Worm (Caenorhabditis elegans) whole organism, early embryonic: ENCODE results near the gene T05C3.2.

Experiments used
- B0310.2 ChIP-seq: sonication (generic microtip); optimal IDR thresholded peaks from 2 replicates; lab custom pipeline; 2016; ENCODE audit warnings: mild to moderate bottlenecking, missing genetic modification characterization, missing compliant biosample characterization
- F13C5.2 ChIP-seq: sonication (generic microtip); optimal IDR thresholded peaks from 2 replicates; lab custom pipeline; 2017; ENCODE audit warnings: mild to moderate bottlenecking, missing genetic modification characterization, inconsistent platforms, missing compliant biosample characterization
- aly-1 ChIP-seq: sonication (generic microtip); optimal IDR thresholded peaks from 2 replicates; lab custom pipeline; 2016; ENCODE audit warnings: missing genetic modification characterization, missing compliant biosample characterization
- ama-1 ChIP-seq: fragments of 150-350 bp; optimal IDR thresholded peaks from 2 replicates; lab custom pipeline; 2014
- ceh-13 ChIP-seq: fragments of 200-800 bp; sonication (Bioruptor generic); optimal IDR thresholded peaks from 2 replicates; lab custom pipeline; 2018; ENCODE audit warnings: mild to moderate bottlenecking, missing genetic modification characterization, missing compliant biosample characterization
- ceh-36 ChIP-seq: sonication (generic microtip); optimal IDR thresholded peaks from 2 replicates; lab custom pipeline; 2016; ENCODE audit warnings: missing genetic modification characterization, inconsistent platforms, missing compliant biosample characterization
- ets-7 ChIP-seq: sonication (generic microtip); optimal IDR thresholded peaks from 2 replicates; lab custom pipeline; 2016; ENCODE audit warnings: missing genotype, missing genetic modification characterization, missing compliant biosample characterization
- flt-1 ChIP-seq: fragments of 200-800 bp; sonication (Bioruptor generic); IDR thresholded peaks from 2 replicates; pipeline ENCODE4 v1.3.6; 2022; ENCODE audit warnings: missing genetic modification characterization, missing compliant biosample characterization
- hmbx-1 ChIP-seq: sonication (generic microtip); optimal IDR thresholded peaks from 2 replicates; lab custom pipeline; 2016; ENCODE audit warnings: mild to moderate bottlenecking, missing genetic modification characterization, missing compliant biosample characterization
- hmg-4 ChIP-seq: fragments of 200-800 bp; sonication (Bioruptor generic); optimal IDR thresholded peaks from 2 replicates; lab custom pipeline; 2018; ENCODE audit warnings: mild to moderate bottlenecking, missing genetic modification characterization, missing compliant biosample characterization
- hnd-1 ChIP-seq: sonication (generic microtip); optimal IDR thresholded peaks from 2 replicates; lab custom pipeline; 2016; ENCODE audit warnings: missing genetic modification characterization, missing compliant biosample characterization
- pes-1 ChIP-seq: fragments of 200-800 bp; sonication (Bioruptor generic); IDR thresholded peaks from 2 replicates; pipeline ENCODE4 v1.3.6; 2022; ENCODE audit warnings: missing genetic modification reagents, missing genetic modification characterization, missing compliant biosample characterization
- scrt-1 ChIP-seq: fragments of 200-800 bp; sonication (Bioruptor generic); IDR thresholded peaks from 2 replicates; pipeline ENCODE4 v1.3.6; 2022; ENCODE audit warnings: missing genetic modification characterization, missing compliant biosample characterization
- sea-1 ChIP-seq: fragments of 200-800 bp; sonication (Bioruptor generic); conservative IDR thresholded peaks from 2 replicates; pipeline ENCODE4 v1.3.6; 2022; ENCODE audit warnings: missing genetic modification characterization, missing compliant biosample characterization
- tbx-11 ChIP-seq: fragments of 200-800 bp; sonication (Bioruptor generic); IDR thresholded peaks from 2 replicates; pipeline ENCODE4 v1.3.6; 2022; ENCODE audit warnings: missing genetic modification characterization, missing compliant biosample characterization
- tbx-37 ChIP-seq: fragments of 200-800 bp; sonication (Bioruptor generic); conservative IDR thresholded peaks from 2 replicates; pipeline ENCODE4 v1.3.6; 2022; ENCODE audit warnings: missing genetic modification reagents, missing genetic modification characterization, missing compliant biosample characterization
- tra-4 ChIP-seq: sonication (generic microtip); optimal IDR thresholded peaks from 2 replicates; lab custom pipeline; 2017; ENCODE audit warnings: missing genetic modification characterization, missing compliant biosample characterization

T05C3.2 gene

ce11 chrV:5548051-5548450 is 54.5 kb downstream of the T05C3.2 start, which contains the start of gene ugt-48:
ugt-48 (minus strand) TSS chrV:5548062.
- TF ChIP-seq F13C5.2, result no peak
- no peak for TF ChIP-seq tbx-11 (GFP tag; lab: Robert Waterston, UW)
- TF ChIP-seq hmg-4 (GFP tag; lab: Kevin White, UChicago), result no peak
- no peak for TF ChIP-seq flt-1 (GFP tag; lab: Robert Waterston, UW)
- TF ChIP-seq aly-1 (tag; lab: Kevin White, UChicago), result no peak
- no peak for TF ChIP-seq sea-1 (GFP tag; lab: Robert Waterston, UW)
- TF ChIP-seq hmbx-1 (tag; lab: Kevin White, UChicago), result no peak
- TF ChIP-seq hnd-1 (tag; lab: Kevin White, UChicago), result no peak
- TF ChIP-seq tra-4 (tag; lab: Kevin White, UChicago), result no peak
- TF ChIP-seq tbx-37 (GFP tag; lab: Robert Waterston, UW), result no peak
- no peak for TF ChIP-seq ets-7 (tag; lab: Kevin White, UChicago)
- no peak for TF ChIP-seq scrt-1 (GFP tag; lab: Robert Waterston, UW)
- no peak for TF ChIP-seq ceh-13 (GFP tag; lab: Kevin White, UChicago)
- no peak for TF ChIP-seq B0310.2 (tag; lab: Kevin White, UChicago)
- TF ChIP-seq ceh-36 (tag; lab: Kevin White, UChicago), result no peak
- TF ChIP-seq ama-1 (lab: Kevin White, UChicago), result no peak
- no peak for TF ChIP-seq pes-1 (GFP tag; lab: Robert Waterston, UW)

ce11 chrV:5548497-5548896 is 55.0 kb downstream of the T05C3.2 start:
- TF ChIP-seq pes-1 (GFP tag; lab: Robert Waterston, UW), result no peak
- TF ChIP-seq tbx-11 (GFP tag; lab: Robert Waterston, UW), result no peak
- no peak for TF ChIP-seq aly-1 (tag; lab: Kevin White, UChicago)
- no peak for TF ChIP-seq scrt-1 (GFP tag; lab: Robert Waterston, UW)
- TF ChIP-seq ama-1 (lab: Kevin White, UChicago), result no peak
- no peak for TF ChIP-seq tra-4 (tag; lab: Kevin White, UChicago)
- TF ChIP-seq B0310.2 (tag; lab: Kevin White, UChicago), result no peak
- no peak for TF ChIP-seq hnd-1 (tag; lab: Kevin White, UChicago)
- no peak for TF ChIP-seq flt-1 (GFP tag; lab: Robert Waterston, UW)
- TF ChIP-seq ceh-36 (tag; lab: Kevin White, UChicago), result no peak
- no peak for TF ChIP-seq ceh-13 (GFP tag; lab: Kevin White, UChicago)
- TF ChIP-seq tbx-37 (GFP tag; lab: Robert Waterston, UW), result no peak
- no peak for TF ChIP-seq hmg-4 (GFP tag; lab: Kevin White, UChicago)
- TF ChIP-seq hmbx-1 (tag; lab: Kevin White, UChicago), result no peak
- TF ChIP-seq F13C5.2, result no peak
- TF ChIP-seq sea-1 (GFP tag; lab: Robert Waterston, UW), result no peak
- TF ChIP-seq ets-7 (tag; lab: Kevin White, UChicago), result no peak
